Worm (Caenorhabditis elegans) whole organism, L3 larva: ENCODE results near the gene F11E6.11.
A peak's percentile ranks its signal among the peaks of the same experiment; 100 is the strongest.

Experiments
- R02D3.7 ChIP-seq: fragments of 150-350 bp; optimal IDR thresholded peaks from 2 replicates; lab custom pipeline; 2014; ENCODE audit warnings: missing biosample characterization, missing genetic modification characterization
- ZK546.5 ChIP-seq: sonication (generic microtip); optimal IDR thresholded peaks from 2 replicates; lab custom pipeline; 2017; ENCODE audit warnings: missing biosample characterization, missing genetic modification characterization
- ama-1 ChIP-seq: fragments of 150-350 bp; optimal IDR thresholded peaks from 2 replicates; lab custom pipeline; 2018
- ceh-16 ChIP-seq: sonication (generic microtip); optimal IDR thresholded peaks from 2 replicates; lab custom pipeline; 2017; ENCODE audit warnings: missing biosample characterization, missing genetic modification characterization
- ceh-28 ChIP-seq: fragments of 150-350 bp; optimal IDR thresholded peaks from 2 replicates; lab custom pipeline; 2014; ENCODE audit warnings: missing biosample characterization, missing genetic modification reagents, missing genetic modification characterization
- ceh-9 ChIP-seq: sonication (generic microtip); optimal IDR thresholded peaks from 2 replicates; lab custom pipeline; 2018; ENCODE audit warnings: missing biosample characterization, missing genetic modification characterization
- egl-27 ChIP-seq: sonication (generic microtip); optimal IDR thresholded peaks from 4 replicates; lab custom pipeline; 2017; ENCODE audit warnings: missing biosample characterization, missing genetic modification reagents, missing genetic modification characterization
- egl-5 ChIP-seq: fragments of 150-350 bp; optimal IDR thresholded peaks from 2 replicates; lab custom pipeline; 2017; ENCODE audit warnings: missing biosample characterization, missing genetic modification reagents, missing genetic modification characterization, inconsistent platforms
- elt-1 ChIP-seq: fragments of 150-350 bp; optimal IDR thresholded peaks from 2 replicates; lab custom pipeline; 2014; ENCODE audit warnings: missing biosample characterization, missing genetic modification characterization
- elt-2 ChIP-seq: sonication (generic microtip); optimal IDR thresholded peaks from 2 replicates; lab custom pipeline; 2016; ENCODE audit warnings: missing genetic modification reagents, mild to moderate bottlenecking, missing genetic modification characterization, missing compliant biosample characterization
- elt-3 ChIP-seq, 3 experiments: fragments of 150-350 bp in 1 of 3; sonication (generic microtip) in 2 of 3; optimal IDR thresholded peaks; 2 replicates in 2 of 3; 4 replicates in 1 of 3; lab custom pipeline; 2014 to 2017; ENCODE audit warnings: missing biosample characterization in 3 of 3, missing genetic modification characterization in 3 of 3
- eor-1 ChIP-seq, 2 experiments: fragments of 150-350 bp; optimal IDR thresholded peaks; 2 replicates each; lab custom pipeline; 2014 to 2018; ENCODE audit warnings: missing biosample characterization in 2 of 2, missing genetic modification characterization in 2 of 2
- fos-1 ChIP-seq: fragments of 150-350 bp; optimal IDR thresholded peaks from 2 replicates; lab custom pipeline; 2014; ENCODE audit warnings: missing biosample characterization, missing genetic modification characterization
- jun-1 ChIP-seq: fragments of 150-350 bp; optimal IDR thresholded peaks from 2 replicates; lab custom pipeline; 2014; ENCODE audit warnings: missing biosample characterization, missing genetic modification reagents, missing genetic modification characterization
- lsy-12 ChIP-seq: sonication (generic microtip); optimal IDR thresholded peaks from 2 replicates; lab custom pipeline; 2016; ENCODE audit warnings: mild to moderate bottlenecking, missing genetic modification characterization, missing compliant biosample characterization
- nhr-11 ChIP-seq: fragments of 150-350 bp; optimal IDR thresholded peaks from 2 replicates; lab custom pipeline; 2014; ENCODE audit warnings: missing biosample characterization, missing genetic modification characterization
- nhr-23 ChIP-seq: fragments of 150-350 bp; optimal IDR thresholded peaks from 2 replicates; lab custom pipeline; 2014; ENCODE audit warnings: missing biosample characterization, missing genetic modification reagents, missing genetic modification characterization
- nhr-237 ChIP-seq: fragments of 150-350 bp; optimal IDR thresholded peaks from 2 replicates; lab custom pipeline; 2014; ENCODE audit warnings: missing biosample characterization, missing genetic modification characterization
- nhr-28 ChIP-seq: fragments of 150-350 bp; optimal IDR thresholded peaks from 2 replicates; lab custom pipeline; 2014; ENCODE audit warnings: missing biosample characterization, missing genetic modification characterization
- nhr-43 ChIP-seq: sonication (generic microtip); optimal IDR thresholded peaks from 2 replicates; lab custom pipeline; 2016; ENCODE audit warnings: mild to moderate bottlenecking, missing genetic modification characterization, missing compliant biosample characterization; ENCODE audit not compliant: poor library complexity, severe bottlenecking
- nhr-67 ChIP-seq: fragments of 150-350 bp; optimal IDR thresholded peaks from 2 replicates; lab custom pipeline; 2014; ENCODE audit warnings: missing biosample characterization, missing genetic modification characterization
- nhr-76 ChIP-seq: fragments of 150-350 bp; sonication (generic microtip); optimal IDR thresholded peaks from 5 replicates; lab custom pipeline; 2014; ENCODE audit warnings: missing biosample characterization, missing genetic modification characterization
- nhr-77 ChIP-seq: fragments of 150-350 bp; optimal IDR thresholded peaks from 2 replicates; lab custom pipeline; 2014; ENCODE audit warnings: missing biosample characterization, missing genetic modification characterization
- pha-4 ChIP-seq: fragments of 150-350 bp; optimal IDR thresholded peaks from 2 replicates; lab custom pipeline; 2014; ENCODE audit warnings: missing biosample characterization, missing genetic modification reagents, missing genetic modification characterization
- pqm-1 ChIP-seq: fragments of 150-350 bp; optimal IDR thresholded peaks from 2 replicates; lab custom pipeline; 2017; ENCODE audit warnings: missing biosample characterization, missing genetic modification characterization, inconsistent platforms
- sea-2 ChIP-seq: fragments of 150-350 bp; sonication (generic microtip); optimal IDR thresholded peaks from 4 replicates; lab custom pipeline; 2014; ENCODE audit warnings: missing biosample characterization, missing genetic modification reagents, missing genetic modification characterization
- tbx-2 ChIP-seq: sonication (generic microtip); optimal IDR thresholded peaks from 2 replicates; lab custom pipeline; 2016; ENCODE audit warnings: mild to moderate bottlenecking, missing genetic modification characterization, missing compliant biosample characterization
- unc-39 ChIP-seq: sonication (generic microtip); optimal IDR thresholded peaks from 4 replicates; lab custom pipeline; 2017; ENCODE audit warnings: missing biosample characterization, missing genetic modification characterization
- unc-62 ChIP-seq: fragments of 150-350 bp; sonication (generic microtip); optimal IDR thresholded peaks from 4 replicates; lab custom pipeline; 2014; ENCODE audit warnings: missing biosample characterization, missing genetic modification reagents, missing genetic modification characterization
- zag-1 ChIP-seq: fragments of 150-350 bp; optimal IDR thresholded peaks from 2 replicates; lab custom pipeline; 2014; ENCODE audit warnings: missing biosample characterization, missing genetic modification characterization
- ztf-4 ChIP-seq: fragments of 150-350 bp; optimal IDR thresholded peaks from 2 replicates; lab custom pipeline; 2014; ENCODE audit warnings: missing biosample characterization, missing genetic modification characterization

The F11E6.11 gene

ce11 chrIV:17431287-17431686, 11.3 kb upstream of the F11E6.11 start, which contains the start of gene lact-6:
lact-6 (minus strand) TSS chrIV:17431387.
- TF ChIP-seq ceh-9 (tag; lab: Kevin White, UChicago), result no peak
- no peak for TF ChIP-seq elt-1 (tag; lab: Kevin White, UChicago)
- TF ChIP-seq nhr-11 (tag; lab: Kevin White, UChicago), result no peak
- TF ChIP-seq pqm-1 (tag; lab: Kevin White, UChicago), result no peak
- TF ChIP-seq egl-5 (tag; lab: Kevin White, UChicago), result no peak
- no peak for TF ChIP-seq nhr-67 (tag; lab: Kevin White, UChicago)
- TF ChIP-seq tbx-2 (tag; lab: Kevin White, UChicago), result no peak
- TF ChIP-seq nhr-237 (tag; lab: Kevin White, UChicago), result no peak
- TF ChIP-seq unc-62 (GFP tag; lab: Kevin White, UChicago), result no peak
- TF ChIP-seq R02D3.7 (tag; lab: Kevin White, UChicago), result no peak
- TF ChIP-seq elt-2 (tag; lab: Kevin White, UChicago), result no peak
- no peak for TF ChIP-seq egl-27 (tag; lab: Kevin White, UChicago)
- no peak for TF ChIP-seq nhr-76 (tag; lab: Kevin White, UChicago)

- peak; percentile 41 for TF ChIP-seq pqm-1 (tag; lab: Kevin White, UChicago)
- TF ChIP-seq pha-4 (tag; lab: Kevin White, UChicago), result peak; percentile 5
- TF ChIP-seq elt-2 (tag; lab: Kevin White, UChicago), result peak; percentile 55
- TF ChIP-seq zag-1 (tag; lab: Kevin White, UChicago), result no peak
Observed at ce11 chrIV:17432223-17432826, 10.3 kb upstream of the F11E6.11 start.

ce11 chrIV:17435228-17435627, 7.4 kb upstream of the F11E6.11 start:
- no peak for TF ChIP-seq egl-27 (tag; lab: Kevin White, UChicago)
- TF ChIP-seq elt-2 (tag; lab: Kevin White, UChicago), result no peak
- no peak for TF ChIP-seq nhr-77

- TF ChIP-seq ama-1 (lab: Kevin White, UChicago) (no peak), sea-2 (GFP tag; lab: Kevin White, UChicago) (no peak), ztf-4 (tag; lab: Kevin White, UChicago) (no peak), fos-1 (tag; lab: Kevin White, UChicago) (no peak), lsy-12 (no peak), elt-3 (tag; optimal IDR thresholded peaks at IDR 0.05; lab: Kevin White, UChicago) (no peak), nhr-237 (tag; lab: Kevin White, UChicago) (no peak), nhr-77 (no peak), nhr-28 (tag; lab: Kevin White, UChicago) (no peak), ceh-28 (no peak), nhr-23 (tag; lab: Kevin White, UChicago) (no peak), eor-1 (tag; optimal IDR thresholded peaks at IDR 0.05; lab: Kevin White, UChicago) (no peak), unc-39 (tag; lab: Kevin White, UChicago) (no peak), ceh-9 (tag; lab: Kevin White, UChicago) (no peak), tbx-2 (tag; lab: Kevin White, UChicago) (no peak), nhr-11 (tag; lab: Kevin White, UChicago) (no peak), ceh-16 (tag; lab: Kevin White, UChicago) (no peak), nhr-43 (tag; lab: Kevin White, UChicago) (no peak)
Observed at ce11 chrIV:17436552-17436951, 6.1 kb upstream of the F11E6.11 start, which contains the start of gene gcy-27. gcy-27 (minus strand) TSS chrIV:17436652.

ce11 chrIV:17437038-17437437, 5.6 kb upstream of the F11E6.11 start, which contains the start of gene C06A12.8:
C06A12.8 (plus strand) TSS chrIV:17437338.
- no peak for TF ChIP-seq nhr-43 (tag; lab: Kevin White, UChicago)
- no peak for TF ChIP-seq zag-1 (tag; lab: Kevin White, UChicago)
- no peak for TF ChIP-seq pha-4 (tag; lab: Kevin White, UChicago)
- no peak for TF ChIP-seq nhr-76 (tag; lab: Kevin White, UChicago)
- no peak for TF ChIP-seq nhr-67 (tag; lab: Kevin White, UChicago)
- TF ChIP-seq ZK546.5 (tag; lab: Kevin White, UChicago), result no peak

- no peak for TF ChIP-seq jun-1 (tag; lab: Kevin White, UChicago)
- TF ChIP-seq elt-2 (tag; lab: Kevin White, UChicago), result no peak
- TF ChIP-seq fos-1 (tag; lab: Kevin White, UChicago), result no peak
- TF ChIP-seq sea-2 (GFP tag; lab: Kevin White, UChicago), result no peak
- TF ChIP-seq ceh-28, result no peak
- TF ChIP-seq egl-5 (tag; lab: Kevin White, UChicago), result no peak
Observed at ce11 chrIV:17440001-17440400, 2.6 kb upstream of the F11E6.11 start, which contains the start of gene C06A12.19. C06A12.19 (minus strand) TSS chrIV:17440101.
